Fruit fly (Drosophila melanogaster): ENCODE data around the gene wntD.
A peak's percentile ranks its signal among the peaks of the same experiment; 100 is the strongest.

wntD gene

dm6 chr3R:13260114-13260673 is 32.8 kb downstream of the wntD start, which contains the start of gene CG11686 (continued):
- TF ChIP-seq CG1647 (GFP tag; optimal IDR thresholded peaks at IDR 0.05) (no peak), dati (GFP tag; IDR thresholded peaks at IDR 0.05) (no peak), CG9215 (GFP tag; IDR thresholded peaks at IDR 0.05) (no peak), CG11247 (GFP tag; IDR thresholded peaks at IDR 0.05) (no peak), pzg (GFP tag; optimal IDR thresholded peaks at IDR 0.05) (peak; percentile 28), sna (GFP tag; IDR thresholded peaks at IDR 0.05; ENCODE audit: partially characterized antibody) (no peak; the same call in 1 of the 2 replicates), hth (optimal IDR thresholded peaks at IDR 0.05) (no peak), BEAF-32 (GFP tag; optimal IDR thresholded peaks at IDR 0.05) (no peak), eve (GFP tag; optimal IDR thresholded peaks at IDR 0.05) (no peak), Bteb2 (GFP tag; optimal IDR thresholded peaks at IDR 0.05) (no peak), ftz-f1 (GFP tag; optimal IDR thresholded peaks at IDR 0.05) (peak; percentile 28), CG34376 (GFP tag; optimal IDR thresholded peaks at IDR 0.05) (no peak), tio (GFP tag; optimal IDR thresholded peaks at IDR 0.05) (no peak), Nf-YA (GFP tag; IDR thresholded peaks at IDR 0.05) (no peak), CG32767 (GFP tag; IDR thresholded peaks at IDR 0.05) (no peak), CG10654 (GFP tag; optimal IDR thresholded peaks at IDR 0.05) (no peak), CG10267 (tag; optimal IDR thresholded peaks at IDR 0.05) (no peak), Lpt (GFP tag; optimal IDR thresholded peaks at IDR 0.05) (no peak), Dek (tag; optimal IDR thresholded peaks at IDR 0.05) (no peak), CG4360 (GFP tag; IDR thresholded peaks at IDR 0.05) (no peak), pita (GFP tag; optimal IDR thresholded peaks at IDR 0.05) (no peak), en (GFP tag; optimal IDR thresholded peaks at IDR 0.05) (no peak), HLH4C (GFP tag; IDR thresholded peaks at IDR 0.05; ENCODE audit: partially characterized antibody) (no peak; the same call in 2 of the 3 replicates), ap (GFP tag; IDR thresholded peaks at IDR 0.05) (no peak), cas (GFP tag; IDR thresholded peaks at IDR 0.05) (no peak), fd102C (GFP tag; optimal IDR thresholded peaks at IDR 0.05) (no peak), amos (GFP tag; IDR thresholded peaks at IDR 0.05; ENCODE audit: partially characterized antibody) (peak; percentile 6; the same call in 1 of the 2 replicates), Ravus (GFP tag; IDR thresholded peaks at IDR 0.05) (no peak), gro (GFP tag; optimal IDR thresholded peaks at IDR 0.05) (no peak), Sox100B (GFP tag; optimal IDR thresholded peaks at IDR 0.05) (no peak), Vsx1 (GFP tag; optimal IDR thresholded peaks at IDR 0.05) (no peak), unc-4 (GFP tag; IDR thresholded peaks at IDR 0.05; ENCODE audit: partially characterized antibody) (no peak), fru (optimal IDR thresholded peaks at IDR 0.05) (no peak), CG34422 (GFP tag; IDR thresholded peaks at IDR 0.05) (peak; percentile 75; the same call in 1 of the 3 replicates), CG12299 (tag; optimal IDR thresholded peaks at IDR 0.05) (no peak), CG34224 (GFP tag; IDR thresholded peaks at IDR 0.05; ENCODE audit: partially characterized antibody) (no peak), Abd-B (GFP tag; optimal IDR thresholded peaks at IDR 0.05) (no peak), Usf (GFP tag; optimal IDR thresholded peaks at IDR 0.05) (no peak), mirr (GFP tag; optimal IDR thresholded peaks at IDR 0.05) (no peak), Hr51 (GFP tag; optimal IDR thresholded peaks at IDR 0.05) (peak in 1 of 2 experiments; percentile 6), CG11456 (GFP tag; IDR thresholded peaks at IDR 0.05) (no peak), Mad (GFP tag; optimal IDR thresholded peaks at IDR 0.05) (no peak), CG7963 (GFP tag; IDR thresholded peaks at IDR 0.05; ENCODE audit: partially characterized antibody) (peak; percentile 25; the same call in 1 of the 3 replicates), klu (GFP tag; IDR thresholded peaks at IDR 0.05) (no peak), CG12219 (GFP tag; optimal IDR thresholded peaks at IDR 0.05) (no peak), Fer3 (tag; optimal IDR thresholded peaks at IDR 0.05) (no peak), CG17385 (GFP tag; optimal IDR thresholded peaks at IDR 0.05) (peak; percentile 3), CG10462 (GFP tag; optimal IDR thresholded peaks at IDR 0.05) (no peak), CG4854 (GFP tag; optimal IDR thresholded peaks at IDR 0.05) (no peak), ac (GFP tag; optimal IDR thresholded peaks at IDR 0.05) (no peak), BtbVII (GFP tag; optimal IDR thresholded peaks at IDR 0.05) (no peak)
